Fruit fly (Drosophila melanogaster) whole organism, embryonic: Measurements from ENCODE around the gene Lasp.

Experiments used
- Adf1 ChIP-seq: fragments of 200-800 bp; sonication (Bioruptor generic); IDR thresholded peaks from 2 replicates; pipeline ENCODE4 v1.3.6; 2022; ENCODE audit warnings: missing biosample characterization, missing genetic modification characterization
- B-H1 ChIP-seq: fragments of 200-800 bp; sonication (Bioruptor generic); IDR thresholded peaks from 3 replicates; pipeline ENCODE4 v1.3.6; 2022; ENCODE audit warnings: missing biosample characterization, missing genetic modification characterization
- Bgb ChIP-seq: fragments of 200-800 bp; sonication (Bioruptor generic); IDR thresholded peaks from 2 replicates; pipeline ENCODE4 v1.3.6; 2022; ENCODE audit warnings: missing biosample characterization, missing genetic modification characterization; ENCODE audit not compliant: partially characterized antibody
- Bteb2 ChIP-seq: fragments of 200-800 bp; sonication (Bioruptor generic); optimal IDR thresholded peaks from 2 replicates; lab custom pipeline; 2016; ENCODE audit warnings: missing biosample characterization, missing genetic modification characterization
- CG10565 ChIP-seq: fragments of 200-800 bp; sonication (Bioruptor generic); optimal IDR thresholded peaks from 3 replicates; lab custom pipeline; 2016; ENCODE audit warnings: missing biosample characterization, mild to moderate bottlenecking, missing genetic modification characterization
- CG11398 ChIP-seq: fragments of 200-800 bp; sonication (Bioruptor generic); optimal IDR thresholded peaks from 2 replicates; lab custom pipeline; 2016; ENCODE audit warnings: missing biosample characterization, missing genetic modification characterization
- CG12299 ChIP-seq: fragments of 200-800 bp; sonication (Bioruptor generic); optimal IDR thresholded peaks from 2 replicates; lab custom pipeline; 2018; ENCODE audit warnings: missing biosample characterization, mild to moderate bottlenecking, missing genetic modification characterization
- CG14014 ChIP-seq: fragments of 200-800 bp; sonication (Bioruptor generic); IDR thresholded peaks from 2 replicates; pipeline ENCODE4 v1.3.6; 2022; ENCODE audit warnings: missing biosample characterization, missing genetic modification characterization
- CG14050 ChIP-seq: fragments of 200-800 bp; sonication (Bioruptor generic); IDR thresholded peaks from 3 replicates; pipeline ENCODE4 v1.3.6; 2022; ENCODE audit warnings: missing biosample characterization, missing genetic modification characterization
- CG14965 ChIP-seq: fragments of 200-800 bp; sonication (Bioruptor generic); optimal IDR thresholded peaks from 2 replicates; lab custom pipeline; 2016; ENCODE audit warnings: missing biosample characterization, missing genetic modification characterization, borderline replicate concordance
- CG1529 ChIP-seq: fragments of 200-800 bp; sonication (Bioruptor generic); optimal IDR thresholded peaks from 3 replicates; lab custom pipeline; 2018; ENCODE audit warnings: missing biosample characterization, missing genetic modification characterization
- CG15479 ChIP-seq: fragments of 200-800 bp; sonication (Bioruptor generic); optimal IDR thresholded peaks from 3 replicates; lab custom pipeline; 2019; ENCODE audit warnings: missing biosample characterization, mild to moderate bottlenecking, missing genetic modification characterization, moderate library complexity
- CG15514 ChIP-seq: fragments of 200-800 bp; sonication (Bioruptor generic); optimal IDR thresholded peaks from 3 replicates; lab custom pipeline; 2017; ENCODE audit warnings: missing biosample characterization, missing genetic modification characterization, mild to moderate bottlenecking, moderate library complexity, missing genetic modification reagents
- CG17612 ChIP-seq: fragments of 200-800 bp; sonication (Bioruptor generic); IDR thresholded peaks from 2 replicates; pipeline ENCODE4 v1.3.6; 2022; ENCODE audit warnings: missing biosample characterization, missing genetic modification characterization
- CG2129 ChIP-seq: fragments of 200-800 bp; sonication (Bioruptor generic); IDR thresholded peaks from 2 replicates; pipeline ENCODE4 v1.3.6; 2022; ENCODE audit warnings: missing biosample characterization, missing genetic modification characterization; ENCODE audit not compliant: partially characterized antibody
- CG31441 ChIP-seq: fragments of 200-800 bp; sonication (Bioruptor generic); IDR thresholded peaks from 2 replicates; pipeline ENCODE4 v1.3.6; 2022; ENCODE audit warnings: missing biosample characterization, missing genetic modification characterization
- CG32767 ChIP-seq: fragments of 200-800 bp; sonication (Bioruptor generic); IDR thresholded peaks from 2 replicates; pipeline ENCODE4 v1.3.6; 2022; ENCODE audit warnings: missing biosample characterization, missing genetic modification characterization
- CG34224 ChIP-seq: fragments of 200-800 bp; sonication (Bioruptor generic); IDR thresholded peaks from 3 replicates; pipeline ENCODE4 v1.3.6; 2022; ENCODE audit warnings: missing biosample characterization, missing genetic modification characterization; ENCODE audit not compliant: partially characterized antibody
- CG6175 ChIP-seq: fragments of 200-800 bp; sonication (Bioruptor generic); IDR thresholded peaks from 3 replicates; pipeline ENCODE4 v1.3.6; 2022; ENCODE audit warnings: missing biosample characterization, missing genetic modification characterization
- CG6254 ChIP-seq: fragments of 200-800 bp; sonication (Bioruptor generic); optimal IDR thresholded peaks from 3 replicates; lab custom pipeline; 2017; ENCODE audit warnings: mild to moderate bottlenecking, missing biosample characterization, missing genetic modification reagents, missing genetic modification characterization
- CG7271 ChIP-seq: fragments of 200-800 bp; sonication (Bioruptor generic); optimal IDR thresholded peaks from 2 replicates; lab custom pipeline; 2018; ENCODE audit warnings: missing biosample characterization, mild to moderate bottlenecking, missing genetic modification characterization, moderate library complexity
- CG7745 ChIP-seq: fragments of 200-800 bp; sonication (Bioruptor generic); optimal IDR thresholded peaks from 2 replicates; lab custom pipeline; 2018; ENCODE audit warnings: missing biosample characterization, mild to moderate bottlenecking, missing genetic modification characterization, moderate library complexity
- CG8089 ChIP-seq: fragments of 200-800 bp; sonication (Bioruptor generic); optimal IDR thresholded peaks from 3 replicates; lab custom pipeline; 2016; ENCODE audit warnings: missing biosample characterization, missing genetic modification characterization
- Camta ChIP-seq: fragments of 200-800 bp; sonication (Bioruptor generic); optimal IDR thresholded peaks from 2 replicates; lab custom pipeline; 2016; ENCODE audit warnings: missing biosample characterization, missing genetic modification characterization
- Deaf1 ChIP-seq: fragments of 200-800 bp; optimal IDR thresholded peaks from 3 replicates; lab custom pipeline; 2019; ENCODE audit warnings: missing biosample characterization, mild to moderate bottlenecking, missing genetic modification characterization, moderate library complexity
- Doc3 ChIP-seq: fragments of 200-800 bp; sonication (Bioruptor generic); IDR thresholded peaks from 3 replicates; pipeline ENCODE4 v1.3.6; 2022; ENCODE audit warnings: missing biosample characterization, missing genetic modification characterization; ENCODE audit not compliant: partially characterized antibody
- E2f2 ChIP-seq: fragments of 200-800 bp; sonication (Bioruptor generic); IDR thresholded peaks from 2 replicates; pipeline ENCODE4 v1.3.6; 2022; ENCODE audit warnings: missing biosample characterization, missing genetic modification characterization
- HLH3B ChIP-seq: fragments of 200-800 bp; sonication (Bioruptor generic); IDR thresholded peaks from 2 replicates; pipeline ENCODE4 v1.3.6; 2022; ENCODE audit warnings: missing biosample characterization, missing genetic modification characterization
- Neu2 ChIP-seq: fragments of 200-800 bp; sonication (Bioruptor generic); optimal IDR thresholded peaks from 3 replicates; lab custom pipeline; 2016; ENCODE audit warnings: missing biosample characterization, missing genetic modification characterization, borderline replicate concordance
- TFAM ChIP-seq: fragments of 200-800 bp; sonication (Bioruptor generic); optimal IDR thresholded peaks from 2 replicates; lab custom pipeline; 2017; ENCODE audit warnings: missing biosample characterization, missing genetic modification characterization, inconsistent platforms
- Xbp1 ChIP-seq: fragments of 200-800 bp; sonication (Bioruptor generic); optimal IDR thresholded peaks from 3 replicates; lab custom pipeline; 2016; ENCODE audit warnings: missing biosample characterization, mild to moderate bottlenecking, missing genetic modification characterization
- aop ChIP-seq: fragments of 200-800 bp; sonication (Bioruptor generic); IDR thresholded peaks from 2 replicates; pipeline ENCODE4 v1.3.6; 2022; ENCODE audit warnings: missing biosample characterization, missing genetic modification characterization
- ash1 ChIP-seq: fragments of 200-800 bp; sonication (Bioruptor generic); optimal IDR thresholded peaks from 2 replicates; lab custom pipeline; 2018; ENCODE audit warnings: missing biosample characterization, mild to moderate bottlenecking, missing genetic modification characterization
- bab2 ChIP-seq: fragments of 200-800 bp; sonication (Bioruptor generic); optimal IDR thresholded peaks from 2 replicates; lab custom pipeline; 2016; ENCODE audit warnings: missing biosample characterization, missing genetic modification characterization
- cg ChIP-seq: fragments of 200-800 bp; sonication (Bioruptor generic); optimal IDR thresholded peaks from 3 replicates; lab custom pipeline; 2019; ENCODE audit warnings: missing biosample characterization, mild to moderate bottlenecking, missing genetic modification characterization, moderate library complexity
- chinmo ChIP-seq: fragments of 200-800 bp; sonication (Bioruptor generic); IDR thresholded peaks from 4 replicates; pipeline ENCODE4 v1.3.6; 2022; ENCODE audit warnings: missing biosample characterization, missing genetic modification characterization; ENCODE audit not compliant: partially characterized antibody
- dan ChIP-seq: fragments of 200-800 bp; sonication (Bioruptor generic); IDR thresholded peaks from 2 replicates; pipeline ENCODE4 v1.3.6; 2022; ENCODE audit warnings: missing biosample characterization, missing genetic modification characterization
- dpn ChIP-seq, 2 experiments: fragments of 200-800 bp; sonication (Bioruptor generic); optimal IDR thresholded peaks; 3 replicates each; lab custom pipeline; 2016; ENCODE audit warnings: missing biosample characterization in 2 of 2, missing genetic modification characterization in 2 of 2
- dysf ChIP-seq: fragments of 200-800 bp; sonication (Bioruptor generic); IDR thresholded peaks from 3 replicates; pipeline ENCODE4 v1.3.6; 2022; ENCODE audit warnings: missing biosample characterization, missing genetic modification characterization
- esg ChIP-seq: fragments of 200-800 bp; sonication (Bioruptor generic); conservative IDR thresholded peaks from 2 replicates; pipeline ENCODE4 v1.3.6; 2022; ENCODE audit warnings: missing biosample characterization, missing genetic modification characterization
- hth ChIP-seq: fragments of >200 bp; optimal IDR thresholded peaks from 2 replicates; lab custom pipeline; 2017; ENCODE audit warnings: inconsistent platforms
- insv ChIP-seq, 2 experiments: fragments of 200-800 bp; sonication (Bioruptor generic); optimal IDR thresholded peaks; 3 replicates each; lab custom pipeline; 2016 to 2018; ENCODE audit warnings: missing biosample characterization in 2 of 2, missing genetic modification characterization in 2 of 2
- lola ChIP-seq, 3 experiments: fragments of >200 bp in 2 of 3; fragments of 200-800 bp in 1 of 3; sonication (Bioruptor generic) in 1 of 3; optimal IDR thresholded peaks; 2 replicates each; lab custom pipeline; 2017 to 2019; ENCODE audit warnings: missing biosample characterization in 3 of 3, missing genetic modification characterization in 3 of 3, mild to moderate bottlenecking in 1 of 3, moderate library complexity in 1 of 3
- nau ChIP-seq: fragments of 200-800 bp; sonication (Bioruptor generic); optimal IDR thresholded peaks from 3 replicates; lab custom pipeline; 2017; ENCODE audit warnings: missing biosample characterization, mild to moderate bottlenecking, missing genetic modification characterization, missing genetic modification reagents
- nerfin-2 ChIP-seq: fragments of 200-800 bp; sonication (Bioruptor generic); IDR thresholded peaks from 2 replicates; pipeline ENCODE4 v1.3.6; 2022; ENCODE audit warnings: missing biosample characterization, missing genetic modification characterization; ENCODE audit not compliant: partially characterized antibody
- pum ChIP-seq: fragments of 200-800 bp; sonication (Bioruptor generic); optimal IDR thresholded peaks from 2 replicates; lab custom pipeline; 2016; ENCODE audit warnings: missing biosample characterization, missing genetic modification characterization
- repo ChIP-seq: fragments of 200-800 bp; sonication (Bioruptor generic); optimal IDR thresholded peaks from 2 replicates; lab custom pipeline; 2016; ENCODE audit warnings: missing biosample characterization, missing genetic modification characterization
- salm ChIP-seq: fragments of 200-800 bp; sonication (Bioruptor generic); optimal IDR thresholded peaks from 2 replicates; lab custom pipeline; 2018; ENCODE audit warnings: missing biosample characterization, mild to moderate bottlenecking, missing genetic modification characterization
- schlank ChIP-seq: fragments of 200-800 bp; sonication (Bioruptor generic); optimal IDR thresholded peaks from 2 replicates; lab custom pipeline; 2018; ENCODE audit warnings: missing biosample characterization, mild to moderate bottlenecking, missing genetic modification characterization
- seq ChIP-seq: fragments of 200-800 bp; sonication (Bioruptor generic); IDR thresholded peaks from 2 replicates; pipeline ENCODE4 v1.3.6; 2022; ENCODE audit warnings: missing biosample characterization, missing genetic modification characterization
- sug ChIP-seq: fragments of 200-800 bp; optimal IDR thresholded peaks from 2 replicates; lab custom pipeline; 2019; ENCODE audit warnings: missing biosample characterization, mild to moderate bottlenecking, missing genetic modification characterization, moderate library complexity
- wdn ChIP-seq: fragments of 200-800 bp; sonication (Bioruptor generic); IDR thresholded peaks from 2 replicates; pipeline ENCODE4 v1.3.6; 2022; ENCODE audit warnings: missing biosample characterization, missing genetic modification characterization

The Lasp gene

dm6 chr3L:16714193-16714538 lies 2.7 kb upstream of the Lasp start (continued):
- no peak for TF ChIP-seq CG6254 (GFP tag; lab: Kevin White, UChicago)
- peak; percentile 13 for TF ChIP-seq Camta (GFP tag; lab: Kevin White, UChicago)
- TF ChIP-seq B-H1 (GFP tag; lab: Robert Waterston, UW) = no peak
- no peak for TF ChIP-seq lola (GFP tag; optimal IDR thresholded peaks at IDR 0.05; lab: Kevin White, UChicago)
- TF ChIP-seq CG14965 (GFP tag; lab: Kevin White, UChicago) = no peak
- no peak for TF ChIP-seq chinmo (GFP tag; lab: Robert Waterston, UW)
- TF ChIP-seq Bgb (GFP tag; lab: Robert Waterston, UW) = no peak
- no peak for TF ChIP-seq CG7745 (tag; lab: Kevin White, UChicago)
- no peak for TF ChIP-seq CG11398 (GFP tag; lab: Kevin White, UChicago)
- peak; percentile 46; the same call in 1 of the 2 replicates for TF ChIP-seq Adf1 (GFP tag; lab: Robert Waterston, UW)
- TF ChIP-seq aop (GFP tag; lab: Robert Waterston, UW) = no peak
- no peak for TF ChIP-seq CG34224 (GFP tag; lab: Robert Waterston, UW)
- no peak for TF ChIP-seq Neu2 (GFP tag; lab: Kevin White, UChicago)
- TF ChIP-seq CG12299 = no peak
- no peak for TF ChIP-seq nerfin-2
- no peak for TF ChIP-seq TFAM
- no peak for TF ChIP-seq insv (GFP tag; optimal IDR thresholded peaks at IDR 0.05; lab: Kevin White, UChicago)
- peak; percentile 35; the same call in 1 of the 2 replicates for TF ChIP-seq seq (GFP tag; lab: Robert Waterston, UW)
- TF ChIP-seq Doc3 = no peak
- TF ChIP-seq sug (tag; lab: Kevin White, UChicago) = no peak
- no peak for TF ChIP-seq cg (GFP tag; lab: Kevin White, UChicago)
- TF ChIP-seq dan = no peak
- no peak for TF ChIP-seq CG31441
- no peak for TF ChIP-seq CG1529
- TF ChIP-seq dpn (GFP tag; optimal IDR thresholded peaks at IDR 0.05; lab: Kevin White, UChicago) = peak in 1 of 2 experiments; percentile 12
- no peak for TF ChIP-seq esg (GFP tag; lab: Robert Waterston, UW)
- no peak for TF ChIP-seq dysf
- no peak for TF ChIP-seq CG2129 (GFP tag; lab: Robert Waterston, UW)
- no peak for TF ChIP-seq E2f2 (GFP tag; lab: Robert Waterston, UW)
- TF ChIP-seq CG15479 (GFP tag; lab: Kevin White, UChicago) = no peak
- peak; percentile 10 for TF ChIP-seq Xbp1 (GFP tag; lab: Kevin White, UChicago)
- TF ChIP-seq ash1 (GFP tag; lab: Kevin White, UChicago) = no peak
- no peak for TF ChIP-seq schlank (tag; lab: Kevin White, UChicago)
- TF ChIP-seq wdn = no peak
- no peak for TF ChIP-seq Deaf1 (tag; lab: Kevin White, UChicago)
- TF ChIP-seq CG6175 = no peak
- TF ChIP-seq CG14014 (GFP tag; lab: Robert Waterston, UW) = no peak
- TF ChIP-seq pum = no peak
- TF ChIP-seq CG17612 (GFP tag; lab: Robert Waterston, UW) = no peak
- TF ChIP-seq bab2 (GFP tag; lab: Kevin White, UChicago) = peak; percentile 11
- TF ChIP-seq HLH3B (GFP tag; lab: Robert Waterston, UW) = 0 out of 2 replicates have a peak, but pooled peaks have one; percentile 8
- no peak for TF ChIP-seq Bteb2 (GFP tag; lab: Kevin White, UChicago)
- TF ChIP-seq CG14050 (GFP tag; lab: Robert Waterston, UW) = no peak
- no peak for TF ChIP-seq hth (lab: Kevin White, UChicago)
- TF ChIP-seq CG15514 (GFP tag; lab: Kevin White, UChicago) = peak; percentile 35
- no peak for TF ChIP-seq nau
- TF ChIP-seq CG7271 (tag; lab: Kevin White, UChicago) = no peak
- no peak for TF ChIP-seq repo
- TF ChIP-seq CG10565 (GFP tag; lab: Kevin White, UChicago) = no peak
- TF ChIP-seq salm (tag; lab: Kevin White, UChicago) = no peak
- no peak for TF ChIP-seq CG32767 (GFP tag; lab: Robert Waterston, UW)
- TF ChIP-seq CG8089 (GFP tag; lab: Kevin White, UChicago) = peak; percentile 24
